Worm (Caenorhabditis elegans): Measurements from ENCODE around the gene F42A8.1.

- TF ChIP-seq nhr-23 (tag; optimal IDR thresholded peaks at IDR 0.05) = no peak
- no peak for TF ChIP-seq nhr-77 (tag; optimal IDR thresholded peaks at IDR 0.05)
- no peak for TF ChIP-seq nhr-11 (tag; optimal IDR thresholded peaks at IDR 0.05)
- no peak for TF ChIP-seq ama-1 (optimal IDR thresholded peaks at IDR 0.05)
- no peak for TF ChIP-seq lin-15B (tag; optimal IDR thresholded peaks at IDR 0.05)
- TF ChIP-seq unc-62 (GFP tag; optimal IDR thresholded peaks at IDR 0.05) = no peak
- TF ChIP-seq nhr-28 (tag; optimal IDR thresholded peaks at IDR 0.05) = no peak
- TF ChIP-seq nhr-12 (tag; optimal IDR thresholded peaks at IDR 0.05) = no peak
Measured at ce11 chrII:9347444-9347843, 1.1 kb upstream of the F42A8.1 start.

All from whole organism, L3 larva.